Worm (Caenorhabditis elegans): ENCODE data around the gene plc-1.

Gene plc-1

ce11 chrX:10838550-10838949, at the start of gene plc-1:
TSS of gene plc-1 (minus strand) at chrX:10838650.
- TF ChIP-seq sem-2 (GFP tag; optimal IDR thresholded peaks at IDR 0.05), result no peak
- TF ChIP-seq ces-1 (GFP tag; optimal IDR thresholded peaks at IDR 0.05), result peak; percentile 1

- TF ChIP-seq flh-1 (GFP tag; optimal IDR thresholded peaks at IDR 0.05), result no peak
- no peak for TF ChIP-seq unc-62 (GFP tag; optimal IDR thresholded peaks at IDR 0.05)
- no peak for TF ChIP-seq mls-2 (tag; optimal IDR thresholded peaks at IDR 0.05)
- TF ChIP-seq lsy-2 (tag; optimal IDR thresholded peaks at IDR 0.05), result no peak
- TF ChIP-seq nhr-12 (tag; optimal IDR thresholded peaks at IDR 0.05), result no peak
- TF ChIP-seq bed-3 (GFP tag; optimal IDR thresholded peaks at IDR 0.05), result no peak
- TF ChIP-seq pha-4 (tag; optimal IDR thresholded peaks at IDR 0.05), result no peak
- no peak for TF ChIP-seq mep-1 (tag; optimal IDR thresholded peaks at IDR 0.05)
- no peak for TF ChIP-seq ces-1 (GFP tag; optimal IDR thresholded peaks at IDR 0.05)
Measured at ce11 chrX:10888201-10888600, 49.8 kb upstream of the plc-1 start, which contains the start of gene F47B10.6. TSS of gene F47B10.6 (plus strand) at chrX:10888501.

ce11 chrX:10885872-10886271, 47.4 kb upstream of the plc-1 start, which contains the start of gene T21E8.5:
TSS of gene T21E8.5 (plus strand) at chrX:10886172.
- TF ChIP-seq blmp-1 (tag; optimal IDR thresholded peaks at IDR 0.05), result no peak
- no peak for TF ChIP-seq mep-1 (tag; optimal IDR thresholded peaks at IDR 0.05)
- TF ChIP-seq unc-62 (GFP tag; optimal IDR thresholded peaks at IDR 0.05), result no peak
- TF ChIP-seq ztf-11 (tag; optimal IDR thresholded peaks at IDR 0.05), result no peak
- no peak for TF ChIP-seq M03D4.4 (tag; optimal IDR thresholded peaks at IDR 0.05)
- TF ChIP-seq nhr-12 (tag; optimal IDR thresholded peaks at IDR 0.05), result no peak

- TF ChIP-seq nhr-237 (tag; optimal IDR thresholded peaks at IDR 0.05), result no peak
- no peak for TF ChIP-seq sem-2 (GFP tag; optimal IDR thresholded peaks at IDR 0.05)
- no peak for TF ChIP-seq mep-1 (tag; optimal IDR thresholded peaks at IDR 0.05)
- no peak for TF ChIP-seq lin-32 (GFP tag; optimal IDR thresholded peaks at IDR 0.05)
- no peak for TF ChIP-seq ceh-83 (GFP tag; optimal IDR thresholded peaks at IDR 0.05)
Measured at ce11 chrX:10883203-10883602, 44.8 kb upstream of the plc-1 start, which contains the start of gene T21E8.7. TSS of gene T21E8.7 (plus strand) at chrX:10883503.

- TF ChIP-seq pha-4 (tag; optimal IDR thresholded peaks at IDR 0.05) (no peak), zip-8 (tag; optimal IDR thresholded peaks at IDR 0.05) (no peak), nhr-237 (tag; optimal IDR thresholded peaks at IDR 0.05) (no peak), bed-3 (GFP tag; optimal IDR thresholded peaks at IDR 0.05) (no peak), lin-13 (tag; optimal IDR thresholded peaks at IDR 0.05) (no peak), drap-1 (GFP tag; optimal IDR thresholded peaks at IDR 0.05) (no peak), ztf-11 (tag; optimal IDR thresholded peaks at IDR 0.05) (no peak), elt-1 (tag; optimal IDR thresholded peaks at IDR 0.05; ENCODE audit: borderline replicate concordance, insufficient read depth) (no peak), nhr-76 (tag; optimal IDR thresholded peaks at IDR 0.05) (no peak), sptf-1 (tag; optimal IDR thresholded peaks at IDR 0.05) (no peak), mab-5 (tag; optimal IDR thresholded peaks at IDR 0.05) (no peak), tbx-8 (GFP tag; optimal IDR thresholded peaks at IDR 0.05) (no peak), flh-1 (GFP tag; optimal IDR thresholded peaks at IDR 0.05) (no peak)
Measured at ce11 chrX:10881984-10882383, 43.5 kb upstream of the plc-1 start, which contains the start of gene T21E8.6. TSS of gene T21E8.6 (plus strand) at chrX:10882284.

ce11 chrX:10880509-10880908, 42.1 kb upstream of the plc-1 start, which contains the start of gene T21E8.4:
TSS of gene T21E8.4 (plus strand) at chrX:10880809.
- TF ChIP-seq mep-1 (tag; optimal IDR thresholded peaks at IDR 0.05) (no peak), nhr-76 (tag; optimal IDR thresholded peaks at IDR 0.05) (no peak), nhr-237 (tag; optimal IDR thresholded peaks at IDR 0.05) (no peak), ztf-11 (tag; optimal IDR thresholded peaks at IDR 0.05) (no peak), M03D4.4 (tag; optimal IDR thresholded peaks at IDR 0.05) (no peak), bed-3 (GFP tag; optimal IDR thresholded peaks at IDR 0.05) (no peak), ceh-43 (GFP tag; optimal IDR thresholded peaks at IDR 0.05) (no peak), snpc-4 (tag; optimal IDR thresholded peaks at IDR 0.05) (no peak), blmp-1 (tag; optimal IDR thresholded peaks at IDR 0.05) (no peak), sptf-1 (tag; optimal IDR thresholded peaks at IDR 0.05) (no peak), lsy-2 (tag; optimal IDR thresholded peaks at IDR 0.05) (no peak), nhr-2 (tag; optimal IDR thresholded peaks at IDR 0.05) (no peak), nhr-12 (tag; optimal IDR thresholded peaks at IDR 0.05) (no peak)

Data from whole organism, mixed stage, embryonic.